Fruit fly (Drosophila melanogaster): ENCODE data around the gene CG8668.

DNA sequence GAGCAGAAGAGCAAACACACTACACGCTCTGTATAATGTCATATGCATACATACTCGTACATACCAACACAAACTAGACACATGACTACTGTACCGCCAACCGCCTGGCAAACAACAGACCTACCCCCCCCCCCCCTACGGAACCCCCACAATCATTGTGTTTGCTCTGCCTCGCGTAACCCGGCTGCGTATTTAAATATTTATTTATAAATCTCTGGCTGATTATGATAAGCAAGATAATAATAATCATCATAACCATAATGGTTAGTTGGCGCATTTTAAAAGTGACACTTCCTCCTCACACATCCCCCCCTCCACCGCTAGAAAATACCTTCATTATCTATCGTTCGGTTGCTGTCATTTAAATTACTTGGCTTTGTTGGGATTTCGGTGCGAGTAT, 29.3 kb upstream of the CG8668 start:
- TF ChIP-seq CG8301 (tag; optimal IDR thresholded peaks at IDR 0.05) (no peak), CG13204 (GFP tag; optimal IDR thresholded peaks at IDR 0.05) (no peak), Snoo (tag; optimal IDR thresholded peaks at IDR 0.05) (no peak)

Measured in whole organism, pupa.